Worm (Caenorhabditis elegans) whole organism, late embryonic: ENCODE results near the gene Y45F3A.4.

Experiments used
- ceh-45 ChIP-seq: fragments of 200-800 bp; sonication (Bioruptor generic); IDR thresholded peaks from 2 replicates; pipeline ENCODE4 v1.3.6; 2022; ENCODE audit warnings: missing genetic modification reagents, missing genetic modification characterization, missing compliant biosample characterization
- ceh-9 ChIP-seq: sonication (generic microtip); optimal IDR thresholded peaks from 2 replicates; lab custom pipeline; 2016; ENCODE audit warnings: mild to moderate bottlenecking, missing genetic modification characterization, inconsistent platforms, missing compliant biosample characterization
- che-1 ChIP-seq: sonication (generic microtip); optimal IDR thresholded peaks from 2 replicates; lab custom pipeline; 2016; ENCODE audit warnings: mild to moderate bottlenecking, missing genetic modification characterization, missing compliant biosample characterization

- TF ChIP-seq che-1 (tag; lab: Kevin White, UChicago) (no peak), ceh-9 (no peak), ceh-45 (GFP tag; lab: Robert Waterston, UW) (no peak)
Measured at ce11 chrIII:10533310-10533709, 41.9 kb downstream of the Y45F3A.4 start.
